Fruit fly (Drosophila melanogaster): ENCODE measurements around the gene sdk.
A peak's percentile ranks its signal among the peaks of the same experiment; 100 is the strongest.

Gene sdk

DNA sequence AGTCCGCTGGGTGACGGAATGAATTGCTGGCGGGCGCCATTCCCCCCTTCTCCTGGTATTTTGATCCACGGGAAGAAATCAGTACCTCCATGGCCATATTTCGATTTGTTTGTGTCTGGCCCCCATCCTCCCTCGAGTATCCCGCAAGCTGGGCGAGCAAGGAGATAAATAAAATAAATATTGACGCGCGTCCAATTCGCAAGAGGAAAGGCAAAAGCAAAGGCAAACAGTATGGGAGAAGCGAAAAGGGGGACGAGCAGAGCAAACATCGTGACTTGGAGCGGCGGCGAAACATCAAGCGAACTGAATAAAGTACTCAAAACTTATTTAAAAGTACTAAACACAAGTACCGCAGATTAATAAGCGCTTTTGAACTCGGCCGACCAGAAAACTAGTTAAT is 81.3 kb downstream of the sdk start (continued):
- peak; percentile 19 for TF ChIP-seq acj6 (GFP tag; optimal IDR thresholded peaks at IDR 0.05)
- peak; percentile 33 for TF ChIP-seq CG10669 (GFP tag; optimal IDR thresholded peaks at IDR 0.05)
- peak; percentile 60 for TF ChIP-seq CG6808 (GFP tag; optimal IDR thresholded peaks at IDR 0.05)
- peak; percentile 44 for TF ChIP-seq Smox (GFP tag; optimal IDR thresholded peaks at IDR 0.05)
- TF ChIP-seq CG8632 (GFP tag; optimal IDR thresholded peaks at IDR 0.05) = peak; percentile 64
- TF ChIP-seq Ets21C (GFP tag; optimal IDR thresholded peaks at IDR 0.05) = no peak
- peak; percentile 34 for TF ChIP-seq Ets96B (tag; optimal IDR thresholded peaks at IDR 0.05)
- TF ChIP-seq CG7368 (GFP tag; optimal IDR thresholded peaks at IDR 0.05) = peak; percentile 57
- peak; percentile 48 for TF ChIP-seq CG10631 (GFP tag; optimal IDR thresholded peaks at IDR 0.05)
- TF ChIP-seq CG4318 (GFP tag; optimal IDR thresholded peaks at IDR 0.05) = no peak
- peak; percentile 75 for TF ChIP-seq CG6163 (GFP tag; IDR thresholded peaks at IDR 0.05)
- peak; percentile 65 for TF ChIP-seq Sox102F (GFP tag; optimal IDR thresholded peaks at IDR 0.05)
- TF ChIP-seq Hr39 (GFP tag; optimal IDR thresholded peaks at IDR 0.05) = no peak
- peak; percentile 7 for TF ChIP-seq CG9139 (GFP tag; optimal IDR thresholded peaks at IDR 0.05)
- peak; percentile 60 for TF ChIP-seq topi (GFP tag; optimal IDR thresholded peaks at IDR 0.05)
- TF ChIP-seq eg (GFP tag; IDR thresholded peaks at IDR 0.05) = 0 out of 3 replicates have a peak, but pooled peaks have one; percentile 30
- no peak for TF ChIP-seq dac (GFP tag; optimal IDR thresholded peaks at IDR 0.05)
- TF ChIP-seq Hr38 (GFP tag; optimal IDR thresholded peaks at IDR 0.05) = no peak
- no peak for TF ChIP-seq CG32006 (GFP tag; optimal IDR thresholded peaks at IDR 0.05)
- peak; percentile 31 for TF ChIP-seq Eip75B (GFP tag; optimal IDR thresholded peaks at IDR 0.05)
- no peak for TF ChIP-seq Sox15 (GFP tag; optimal IDR thresholded peaks at IDR 0.05)
- peak; percentile 47 for TF ChIP-seq CG1621 (tag; optimal IDR thresholded peaks at IDR 0.05)
- peak; percentile 28 for TF ChIP-seq pdm3 (GFP tag; optimal IDR thresholded peaks at IDR 0.05)
- TF ChIP-seq Hr4 (GFP tag; optimal IDR thresholded peaks at IDR 0.05) = no peak
- TF ChIP-seq vri (GFP tag; optimal IDR thresholded peaks at IDR 0.05) = peak; percentile 49
- no peak for TF ChIP-seq fd85E (GFP tag; optimal IDR thresholded peaks at IDR 0.05)

DNA sequence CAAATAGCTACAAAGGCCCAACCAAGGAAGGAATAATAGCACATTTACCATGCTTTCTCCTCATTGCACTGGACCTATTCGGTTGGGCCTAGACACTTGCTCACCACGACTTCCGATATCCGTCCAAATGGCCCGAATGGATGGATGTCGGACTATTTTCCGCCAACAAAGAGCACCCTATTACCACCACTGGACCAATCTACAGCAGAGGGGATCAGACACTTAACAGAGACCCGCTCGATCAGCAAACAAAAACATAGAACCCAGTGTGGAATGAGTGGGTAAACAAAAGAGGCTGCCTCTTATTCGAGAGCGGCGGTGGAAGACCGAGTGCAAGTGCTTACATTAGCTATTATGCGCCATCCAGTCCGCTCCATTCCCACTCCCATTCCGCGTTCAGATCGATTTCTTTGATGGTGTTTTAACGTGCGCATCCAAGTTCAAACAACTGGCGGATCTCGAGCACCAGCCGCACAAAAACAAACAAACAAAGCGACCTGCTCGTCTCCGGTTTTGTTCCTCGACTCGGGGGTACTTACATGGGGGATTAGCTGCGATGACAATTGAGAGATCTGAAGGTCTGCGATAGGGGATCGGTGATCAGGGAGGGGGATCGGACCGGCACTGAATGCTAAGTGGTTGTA is 82.0 kb downstream of the sdk start:
- TF ChIP-seq fkh (GFP tag; optimal IDR thresholded peaks at IDR 0.05) (peak; percentile 85), CG6854 (GFP tag; optimal IDR thresholded peaks at IDR 0.05) (no peak)

dm6 chrX:769639-770124 is 83.0 kb downstream of the sdk start, which contains the start of gene fz3:
fz3 (plus strand) TSS chrX:769945.
- TF ChIP-seq svp (GFP tag) (peak; percentile 89), Hr39 (GFP tag; optimal IDR thresholded peaks at IDR 0.05) (peak; percentile 74), topi (GFP tag; optimal IDR thresholded peaks at IDR 0.05) (peak; percentile 86), CG1621 (tag; optimal IDR thresholded peaks at IDR 0.05) (peak; percentile 72), CG10669 (GFP tag; optimal IDR thresholded peaks at IDR 0.05) (peak; percentile 73), esn (GFP tag; optimal IDR thresholded peaks at IDR 0.05) (peak; percentile 82), CG11762 (GFP tag; optimal IDR thresholded peaks at IDR 0.05; ENCODE audit: insufficient read depth) (peak; percentile 40), CG4318 (GFP tag; optimal IDR thresholded peaks at IDR 0.05) (peak; percentile 28), ss (GFP tag; optimal IDR thresholded peaks at IDR 0.05) (peak; percentile 47 to 76), spab (GFP tag; optimal IDR thresholded peaks at IDR 0.05) (peak; percentile 36), CG8319 (GFP tag; optimal IDR thresholded peaks at IDR 0.05) (peak; percentile 31), CG9139 (GFP tag; optimal IDR thresholded peaks at IDR 0.05) (peak; percentile 44), CG3032 (tag; optimal IDR thresholded peaks at IDR 0.05) (peak; percentile 66), CG31627 (GFP tag; optimal IDR thresholded peaks at IDR 0.05) (peak; percentile 61), acj6 (GFP tag; optimal IDR thresholded peaks at IDR 0.05) (peak; percentile 59), Met (GFP tag; optimal IDR thresholded peaks at IDR 0.05) (peak; percentile 82), Sox15 (GFP tag; optimal IDR thresholded peaks at IDR 0.05) (no peak), CG8119 (GFP tag; IDR thresholded peaks at IDR 0.05) (peak; percentile 64; the same call in 2 of the 3 replicates), pdm3 (GFP tag; optimal IDR thresholded peaks at IDR 0.05) (peak; percentile 76), Eip78C (GFP tag) (peak; percentile 94), Eip75B (GFP tag; optimal IDR thresholded peaks at IDR 0.05) (peak; percentile 80), fkh (GFP tag; optimal IDR thresholded peaks at IDR 0.05) (no peak), Lpt (GFP tag; optimal IDR thresholded peaks at IDR 0.05) (peak; percentile 32), salr (GFP tag; optimal IDR thresholded peaks at IDR 0.05) (peak in 1 of 2 experiments; percentile 58), Blimp-1 (GFP tag; optimal IDR thresholded peaks at IDR 0.05) (peak; percentile 15), CG15336 (GFP tag; IDR thresholded peaks at IDR 0.05) (peak; percentile 74), Ets21C (GFP tag; optimal IDR thresholded peaks at IDR 0.05) (peak; percentile 65), CG10631 (GFP tag; optimal IDR thresholded peaks at IDR 0.05) (peak; percentile 77), dsx (GFP tag; optimal IDR thresholded peaks at IDR 0.05; ENCODE audit: poor library complexity, severe bottlenecking) (peak; percentile 73), CG7368 (GFP tag; optimal IDR thresholded peaks at IDR 0.05) (peak; percentile 62), Sox102F (GFP tag; optimal IDR thresholded peaks at IDR 0.05) (peak; percentile 86)

Measured in whole organism, prepupa.